Fruit fly (Drosophila melanogaster) whole organism, embryonic: ENCODE data around the gene CG3032.
A peak's percentile ranks its signal among the peaks of the same experiment; 100 is the strongest.

Source experiments
- C15 ChIP-seq: fragments of 200-800 bp; sonication (Bioruptor generic); IDR thresholded peaks from 3 replicates; pipeline ENCODE4 v1.3.6; 2022; ENCODE audit warnings: missing biosample characterization, missing genetic modification characterization
- CG11560 ChIP-seq: fragments of 200-800 bp; sonication (Bioruptor generic); IDR thresholded peaks from 3 replicates; pipeline ENCODE4 v1.3.6; 2022; ENCODE audit warnings: missing biosample characterization, missing genetic modification characterization
- CG12071 ChIP-seq: fragments of 200-800 bp; sonication (Bioruptor generic); optimal IDR thresholded peaks from 3 replicates; lab custom pipeline; 2018; ENCODE audit warnings: missing biosample characterization, mild to moderate bottlenecking, missing genetic modification characterization
- CG13123 ChIP-seq: fragments of 200-800 bp; sonication (Bioruptor generic); optimal IDR thresholded peaks from 2 replicates; lab custom pipeline; 2016; ENCODE audit warnings: missing biosample characterization, missing genetic modification characterization
- CG14050 ChIP-seq: fragments of 200-800 bp; sonication (Bioruptor generic); IDR thresholded peaks from 3 replicates; pipeline ENCODE4 v1.3.6; 2022; ENCODE audit warnings: missing biosample characterization, missing genetic modification characterization
- CG16779 ChIP-seq: fragments of 200-800 bp; sonication (Bioruptor generic); IDR thresholded peaks from 2 replicates; pipeline ENCODE4 v1.3.6; 2022; ENCODE audit warnings: missing biosample characterization, missing genetic modification characterization
- CG17802 ChIP-seq: fragments of 200-800 bp; sonication (Bioruptor generic); optimal IDR thresholded peaks from 2 replicates; lab custom pipeline; 2018; ENCODE audit warnings: missing biosample characterization, mild to moderate bottlenecking, missing genetic modification characterization, moderate library complexity
- CG18599 ChIP-seq: fragments of 200-800 bp; sonication (Bioruptor generic); optimal IDR thresholded peaks from 3 replicates; lab custom pipeline; 2017; ENCODE audit warnings: missing biosample characterization, missing genetic modification characterization, mild to moderate bottlenecking, moderate library complexity, missing genetic modification reagents
- CG3065 ChIP-seq: fragments of 200-800 bp; sonication (Bioruptor generic); optimal IDR thresholded peaks from 2 replicates; lab custom pipeline; 2016; ENCODE audit warnings: missing biosample characterization, missing genetic modification characterization
- CG33213 ChIP-seq: fragments of 200-800 bp; sonication (Bioruptor generic); optimal IDR thresholded peaks from 3 replicates; lab custom pipeline; 2016; ENCODE audit warnings: missing biosample characterization, missing genetic modification characterization
- CG3407 ChIP-seq: fragments of 200-800 bp; sonication (Bioruptor generic); optimal IDR thresholded peaks from 2 replicates; lab custom pipeline; 2018; ENCODE audit warnings: missing biosample characterization, mild to moderate bottlenecking, missing genetic modification characterization
- CG4328 ChIP-seq: fragments of 200-800 bp; sonication (Bioruptor generic); optimal IDR thresholded peaks from 3 replicates; lab custom pipeline; 2017; ENCODE audit warnings: missing biosample characterization, missing genetic modification reagents, missing genetic modification characterization
- CG4617 ChIP-seq: fragments of 200-800 bp; sonication (Bioruptor generic); optimal IDR thresholded peaks from 3 replicates; lab custom pipeline; 2016; ENCODE audit warnings: missing biosample characterization, missing genetic modification characterization, borderline replicate concordance
- CG4820 ChIP-seq: fragments of 200-800 bp; sonication (Bioruptor generic); optimal IDR thresholded peaks from 3 replicates; lab custom pipeline; 2016; ENCODE audit warnings: missing biosample characterization, missing genetic modification characterization
- CG7556 ChIP-seq: fragments of 200-800 bp; sonication (Bioruptor generic); optimal IDR thresholded peaks from 2 replicates; lab custom pipeline; 2017; ENCODE audit warnings: missing biosample characterization, mild to moderate bottlenecking, missing genetic modification characterization
- CG7745 ChIP-seq: fragments of 200-800 bp; sonication (Bioruptor generic); optimal IDR thresholded peaks from 2 replicates; lab custom pipeline; 2018; ENCODE audit warnings: missing biosample characterization, mild to moderate bottlenecking, missing genetic modification characterization, moderate library complexity
- CG7786 ChIP-seq: fragments of 200-800 bp; sonication (Bioruptor generic); optimal IDR thresholded peaks from 2 replicates; lab custom pipeline; 2016; ENCODE audit warnings: missing biosample characterization, missing genetic modification characterization
- CG7963 ChIP-seq: fragments of 200-800 bp; sonication (Bioruptor generic); IDR thresholded peaks from 3 replicates; pipeline ENCODE4 v1.3.6; 2022; ENCODE audit warnings: missing biosample characterization, missing genetic modification characterization; ENCODE audit not compliant: partially characterized antibody
- CG9727 ChIP-seq: fragments of 200-800 bp; sonication (Bioruptor generic); optimal IDR thresholded peaks from 3 replicates; lab custom pipeline; 2017; ENCODE audit warnings: missing biosample characterization, mild to moderate bottlenecking, missing genetic modification characterization
- CG9932 ChIP-seq: fragments of 200-800 bp; sonication (Bioruptor generic); IDR thresholded peaks from 2 replicates; pipeline ENCODE4 v1.3.6; 2022; ENCODE audit warnings: missing biosample characterization, missing genetic modification characterization
- Dad ChIP-seq: fragments of 200-800 bp; sonication (Bioruptor generic); optimal IDR thresholded peaks from 3 replicates; lab custom pipeline; 2016; ENCODE audit warnings: missing biosample characterization, missing genetic modification characterization
- Dbx ChIP-seq: fragments of 200-800 bp; sonication (Bioruptor generic); IDR thresholded peaks from 3 replicates; pipeline ENCODE4 v1.3.6; 2022; ENCODE audit warnings: missing biosample characterization, missing genetic modification characterization
- Dip3 ChIP-seq: fragments of 200-800 bp; sonication (Bioruptor generic); optimal IDR thresholded peaks from 3 replicates; lab custom pipeline; 2016; ENCODE audit warnings: missing biosample characterization, missing genetic modification characterization
- Dll ChIP-seq: fragments of 200-800 bp; sonication (Bioruptor generic); IDR thresholded peaks from 4 replicates; pipeline ENCODE4 v1.3.6; 2022; ENCODE audit warnings: missing biosample characterization, missing genetic modification characterization; ENCODE audit not compliant: partially characterized antibody
- Doc3 ChIP-seq: fragments of 200-800 bp; sonication (Bioruptor generic); IDR thresholded peaks from 3 replicates; pipeline ENCODE4 v1.3.6; 2022; ENCODE audit warnings: missing biosample characterization, missing genetic modification characterization; ENCODE audit not compliant: partially characterized antibody
- H15 ChIP-seq: fragments of 200-800 bp; sonication (Bioruptor generic); IDR thresholded peaks from 3 replicates; pipeline ENCODE4 v1.3.6; 2022; ENCODE audit warnings: missing biosample characterization, missing genetic modification characterization
- Lim3 ChIP-seq: fragments of 200-800 bp; sonication (Bioruptor generic); IDR thresholded peaks from 2 replicates; pipeline ENCODE4 v1.3.6; 2022; ENCODE audit warnings: missing biosample characterization, missing genetic modification characterization
- Med ChIP-seq: fragments of 200-800 bp; sonication (Bioruptor generic); peaks from one replicate; lab custom pipeline; 2016; ENCODE audit warnings: missing biosample characterization, missing genetic modification characterization, mild to moderate bottlenecking, inconsistent platforms, moderate library complexity
- Myb ChIP-seq: fragments of 200-800 bp; sonication (Bioruptor generic); optimal IDR thresholded peaks from 2 replicates; lab custom pipeline; 2016; ENCODE audit warnings: missing biosample characterization, missing genetic modification characterization
- Ravus ChIP-seq: fragments of 200-800 bp; sonication (Bioruptor generic); IDR thresholded peaks from 2 replicates; pipeline ENCODE4 v1.3.6; 2022; ENCODE audit warnings: missing biosample characterization, missing genetic modification characterization
- Rfx ChIP-seq: fragments of 200-800 bp; sonication (Bioruptor generic); IDR thresholded peaks from 2 replicates; pipeline ENCODE4 v1.3.6; 2022; ENCODE audit warnings: missing biosample characterization, missing genetic modification characterization
- Rx ChIP-seq: fragments of 200-800 bp; sonication (Bioruptor generic); IDR thresholded peaks from 2 replicates; pipeline ENCODE4 v1.3.6; 2022; ENCODE audit warnings: missing biosample characterization, missing genetic modification characterization
- abd-A ChIP-seq: fragments of 200-800 bp; sonication (Bioruptor generic); optimal IDR thresholded peaks from 3 replicates; lab custom pipeline; 2019; ENCODE audit warnings: missing biosample characterization, mild to moderate bottlenecking, missing genetic modification characterization, moderate library complexity
- aop ChIP-seq: fragments of 200-800 bp; sonication (Bioruptor generic); IDR thresholded peaks from 2 replicates; pipeline ENCODE4 v1.3.6; 2022; ENCODE audit warnings: missing biosample characterization, missing genetic modification characterization
- az2 ChIP-seq: fragments of 200-800 bp; sonication (Bioruptor generic); optimal IDR thresholded peaks from 3 replicates; lab custom pipeline; 2016; ENCODE audit warnings: missing biosample characterization, missing genetic modification characterization
- bbx ChIP-seq: fragments of 200-800 bp; sonication (Bioruptor generic); IDR thresholded peaks from 2 replicates; pipeline ENCODE4 v1.3.6; 2022; ENCODE audit warnings: missing biosample characterization, missing genetic modification characterization; ENCODE audit not compliant: partially characterized antibody
- croc ChIP-seq: fragments of 200-800 bp; sonication (Bioruptor generic); conservative IDR thresholded peaks from 3 replicates; pipeline ENCODE4 v1.3.6; 2022; ENCODE audit warnings: missing biosample characterization, missing genetic modification characterization
- dmrt11E ChIP-seq: fragments of 200-800 bp; sonication (Bioruptor generic); optimal IDR thresholded peaks from 3 replicates; lab custom pipeline; 2018; ENCODE audit warnings: missing biosample characterization, mild to moderate bottlenecking, missing genetic modification characterization, moderate library complexity
- fd64A ChIP-seq: fragments of 200-800 bp; sonication (Bioruptor generic); optimal IDR thresholded peaks from 3 replicates; lab custom pipeline; 2018; ENCODE audit warnings: missing biosample characterization, mild to moderate bottlenecking, missing genetic modification characterization
- gro ChIP-seq: fragments of 200-800 bp; sonication (Bioruptor generic); optimal IDR thresholded peaks from 2 replicates; lab custom pipeline; 2016; ENCODE audit warnings: missing biosample characterization, missing genetic modification characterization
- gsb-n ChIP-seq: fragments of 200-800 bp; sonication (Bioruptor generic); optimal IDR thresholded peaks from 3 replicates; lab custom pipeline; 2018; ENCODE audit warnings: missing biosample characterization, mild to moderate bottlenecking, missing genetic modification characterization
- ind ChIP-seq: fragments of 200-800 bp; sonication (Bioruptor generic); optimal IDR thresholded peaks from 3 replicates; lab custom pipeline; 2016; ENCODE audit warnings: missing biosample characterization, missing genetic modification characterization
- maf-S ChIP-seq: fragments of 200-800 bp; sonication (Bioruptor generic); optimal IDR thresholded peaks from 2 replicates; lab custom pipeline; 2016; ENCODE audit warnings: missing biosample characterization, missing genetic modification characterization
- mld ChIP-seq: fragments of 200-800 bp; sonication (Bioruptor generic); IDR thresholded peaks from 3 replicates; pipeline ENCODE4 v1.3.6; 2022; ENCODE audit warnings: missing biosample characterization, missing genetic modification characterization; ENCODE audit not compliant: partially characterized antibody
- p53 ChIP-seq: fragments of 200-800 bp; sonication (Bioruptor generic); optimal IDR thresholded peaks from 2 replicates; lab custom pipeline; 2016; ENCODE audit warnings: missing biosample characterization, missing genetic modification characterization
- run ChIP-seq: fragments of 200-800 bp; sonication (Bioruptor generic); optimal IDR thresholded peaks from 3 replicates; lab custom pipeline; 2018; ENCODE audit warnings: missing biosample characterization, mild to moderate bottlenecking, missing genetic modification characterization
- schlank ChIP-seq: fragments of 200-800 bp; sonication (Bioruptor generic); optimal IDR thresholded peaks from 2 replicates; lab custom pipeline; 2018; ENCODE audit warnings: missing biosample characterization, mild to moderate bottlenecking, missing genetic modification characterization
- sens ChIP-seq: fragments of 200-800 bp; sonication (Bioruptor generic); peaks from one replicate; lab custom pipeline; 2016; ENCODE audit warnings: missing biosample characterization, missing genetic modification characterization
- sima ChIP-seq: fragments of 200-800 bp; sonication (Bioruptor generic); optimal IDR thresholded peaks from 2 replicates; lab custom pipeline; 2016; ENCODE audit warnings: missing biosample characterization, missing genetic modification characterization
- toy ChIP-seq: fragments of 200-800 bp; sonication (Bioruptor generic); IDR thresholded peaks from 2 replicates; pipeline ENCODE4 v1.3.6; 2022; ENCODE audit warnings: missing biosample characterization, missing genetic modification characterization
- trem ChIP-seq: fragments of 200-800 bp; optimal IDR thresholded peaks from 3 replicates; lab custom pipeline; 2019; ENCODE audit warnings: missing biosample characterization, mild to moderate bottlenecking, missing genetic modification characterization, moderate library complexity
- wdn ChIP-seq: fragments of 200-800 bp; sonication (Bioruptor generic); IDR thresholded peaks from 2 replicates; pipeline ENCODE4 v1.3.6; 2022; ENCODE audit warnings: missing biosample characterization, missing genetic modification characterization

Gene CG3032

dm6 chrX:6993753-6994152 lies 19.9 kb downstream of the CG3032 start (continued):
- no peak for TF ChIP-seq toy (GFP tag; lab: Robert Waterston, UW)
- no peak for TF ChIP-seq CG3065 (GFP tag; lab: Kevin White, UChicago)
- TF ChIP-seq CG13123, result no peak
- TF ChIP-seq p53 (GFP tag; lab: Kevin White, UChicago), result no peak
- TF ChIP-seq fd64A (GFP tag; lab: Kevin White, UChicago), result no peak
- peak; percentile 88 for TF ChIP-seq Rfx (GFP tag; lab: Robert Waterston, UW)
- TF ChIP-seq H15 (GFP tag; lab: Robert Waterston, UW), result peak; percentile 83
- no peak for TF ChIP-seq aop (GFP tag; lab: Robert Waterston, UW)
- no peak for TF ChIP-seq CG7745 (tag; lab: Kevin White, UChicago)
- peak; percentile 62 for TF ChIP-seq az2 (GFP tag; lab: Kevin White, UChicago)
- TF ChIP-seq Lim3 (GFP tag; lab: Robert Waterston, UW), result 0 out of 2 replicates have a peak, but pooled peaks have one; percentile 37
- peak; percentile 95 for TF ChIP-seq Med (GFP tag; lab: Kevin White, UChicago)
- TF ChIP-seq CG3407 (GFP tag; lab: Kevin White, UChicago), result peak; percentile 52
- TF ChIP-seq Ravus (GFP tag; lab: Robert Waterston, UW), result peak; percentile 52
- peak; percentile 72 for TF ChIP-seq maf-S (GFP tag; lab: Kevin White, UChicago)
- peak; percentile 82 for TF ChIP-seq Rx (GFP tag; lab: Robert Waterston, UW)
- TF ChIP-seq dmrt11E, result peak; percentile 36
- peak; percentile 63 for TF ChIP-seq CG4820 (GFP tag; lab: Kevin White, UChicago)
- peak; percentile 92 for TF ChIP-seq sens
- peak; percentile 61; the same call in 1 of the 3 replicates for TF ChIP-seq CG11560 (tag; lab: Robert Waterston, UW)
- TF ChIP-seq Dad (GFP tag; lab: Kevin White, UChicago), result no peak
- peak; percentile 70 for TF ChIP-seq CG7786 (GFP tag; lab: Kevin White, UChicago)
- peak; percentile 71; the same call in 2 of the 3 replicates for TF ChIP-seq CG14050
- TF ChIP-seq CG9932 (GFP tag; lab: Robert Waterston, UW), result peak; percentile 77
- no peak for TF ChIP-seq bbx (GFP tag; lab: Robert Waterston, UW)
- TF ChIP-seq Dip3 (GFP tag; lab: Kevin White, UChicago), result peak; percentile 76
- TF ChIP-seq schlank (tag; lab: Kevin White, UChicago), result peak; percentile 30
- TF ChIP-seq Myb, result peak; percentile 56
- peak; percentile 31 for TF ChIP-seq CG12071 (GFP tag; lab: Kevin White, UChicago)
- no peak for TF ChIP-seq Doc3 (GFP tag; lab: Robert Waterston, UW)
- peak; percentile 74 for TF ChIP-seq ind (GFP tag; lab: Kevin White, UChicago)
- TF ChIP-seq abd-A (tag; lab: Kevin White, UChicago), result no peak
- TF ChIP-seq trem (tag; lab: Kevin White, UChicago), result no peak
- TF ChIP-seq gro (GFP tag; lab: Kevin White, UChicago), result peak; percentile 74
- TF ChIP-seq sima (GFP tag; lab: Kevin White, UChicago), result no peak
- peak; percentile 47; the same call in 2 of the 3 replicates for TF ChIP-seq croc (GFP tag; lab: Robert Waterston, UW)
- no peak for TF ChIP-seq Dll (GFP tag; lab: Robert Waterston, UW)
- 0 out of 3 replicates have a peak, but pooled peaks have one; percentile 59 for TF ChIP-seq C15 (GFP tag; lab: Robert Waterston, UW)
- no peak for TF ChIP-seq CG7963 (GFP tag; lab: Robert Waterston, UW)
- peak; percentile 55 for TF ChIP-seq CG33213 (GFP tag; lab: Kevin White, UChicago)
- no peak for TF ChIP-seq gsb-n
- TF ChIP-seq CG17802 (tag; lab: Kevin White, UChicago), result peak; percentile 21
- TF ChIP-seq wdn, result peak; percentile 76
- TF ChIP-seq CG7556, result peak; percentile 62
- TF ChIP-seq CG16779 (GFP tag; lab: Robert Waterston, UW), result no peak
- TF ChIP-seq mld, result no peak
- TF ChIP-seq CG9727 (GFP tag; lab: Kevin White, UChicago), result peak; percentile 67
- TF ChIP-seq CG4617 (GFP tag; lab: Kevin White, UChicago), result peak; percentile 39
- peak; percentile 27 for TF ChIP-seq CG4328 (GFP tag; lab: Kevin White, UChicago)
- TF ChIP-seq Dbx, result peak; percentile 79
- peak; percentile 81 for TF ChIP-seq CG18599 (GFP tag; lab: Kevin White, UChicago)
- no peak for TF ChIP-seq run
